Worm (Caenorhabditis elegans): ENCODE measurements around the gene Y38H6C.15.

The Y38H6C.15 gene

DNA sequence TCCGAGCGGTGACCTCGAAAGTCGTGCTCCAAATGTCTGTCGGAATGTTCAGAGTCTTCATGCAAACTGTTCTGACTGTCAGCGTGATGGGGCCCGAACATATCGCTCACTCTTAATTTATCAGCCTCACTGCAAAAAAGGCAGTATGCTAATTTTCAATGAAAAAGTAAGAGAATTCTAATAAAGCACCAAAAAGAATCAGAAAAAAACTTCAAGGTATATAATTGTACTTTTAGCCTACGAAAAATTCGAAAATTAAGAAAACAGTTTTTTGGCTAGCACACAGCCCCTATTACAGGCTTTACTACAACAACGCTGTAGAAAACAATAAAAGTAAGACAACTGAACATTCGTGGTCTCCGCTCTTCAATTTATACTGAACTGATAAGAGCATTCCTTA, 25.7 kb upstream of the Y38H6C.15 start, which contains the start of gene F26F2.1:
TSS of gene F26F2.1 (minus strand) at position 101 of the 400 bp plus-strand sequence.
- TF ChIP-seq R02D3.7 (tag; optimal IDR thresholded peaks at IDR 0.05) (no peak), ztf-1 (GFP tag; conservative IDR thresholded peaks at IDR 0.05) (no peak), ceh-82 (tag; optimal IDR thresholded peaks at IDR 0.05) (no peak), ztf-11 (tag; optimal IDR thresholded peaks at IDR 0.05) (no peak), snpc-4 (tag; optimal IDR thresholded peaks at IDR 0.05) (no peak), sma-3 (GFP tag; optimal IDR thresholded peaks at IDR 0.05) (no peak), lin-11 (tag; optimal IDR thresholded peaks at IDR 0.05) (no peak)

ce11 chrV:20558270-20558669, 22.2 kb upstream of the Y38H6C.15 start, which contains the start of gene abf-4:
Gene abf-4, minus strand, starts transcription at chrV:20558370.
- TF ChIP-seq zag-1 (tag; optimal IDR thresholded peaks at IDR 0.05) (no peak), nhr-77 (tag; optimal IDR thresholded peaks at IDR 0.05) (no peak), unc-55 (GFP tag; optimal IDR thresholded peaks at IDR 0.05) (no peak), ZK546.5 (tag; optimal IDR thresholded peaks at IDR 0.05) (no peak), nhr-237 (tag; optimal IDR thresholded peaks at IDR 0.05) (no peak), nhr-129 (tag; optimal IDR thresholded peaks at IDR 0.05) (no peak), ztf-11 (tag; optimal IDR thresholded peaks at IDR 0.05) (no peak), mdl-1 (tag; optimal IDR thresholded peaks at IDR 0.05) (no peak), aly-2 (tag; optimal IDR thresholded peaks at IDR 0.05) (no peak), lin-39 (tag; optimal IDR thresholded peaks at IDR 0.05) (no peak), nhr-6 (tag; optimal IDR thresholded peaks at IDR 0.05) (no peak), ztf-1 (GFP tag; conservative IDR thresholded peaks at IDR 0.05) (no peak), lsy-2 (tag; optimal IDR thresholded peaks at IDR 0.05) (no peak), R02D3.7 (tag; optimal IDR thresholded peaks at IDR 0.05) (no peak), gmeb-1 (tag; optimal IDR thresholded peaks at IDR 0.05) (no peak), unc-62 (GFP tag; optimal IDR thresholded peaks at IDR 0.05) (no peak)

DNA sequence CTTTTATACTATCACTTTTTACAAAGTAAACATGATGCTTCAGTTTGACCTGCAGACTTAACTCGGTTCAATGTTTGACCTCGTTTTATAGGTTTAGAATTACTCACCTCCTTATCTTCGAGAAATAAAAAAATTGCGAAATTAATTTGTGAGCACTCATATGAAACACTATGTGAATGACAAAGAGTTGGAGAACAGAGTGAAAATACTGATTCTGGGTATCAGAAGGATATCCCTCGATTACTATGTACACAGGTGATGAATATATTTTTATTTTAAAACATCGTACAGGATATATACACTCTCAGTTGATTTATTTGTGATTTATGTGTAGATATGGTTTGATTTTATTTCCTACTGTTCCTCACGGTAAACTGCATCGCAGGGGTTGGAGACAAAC, 20.2 kb upstream of the Y38H6C.15 start, which contains the start of gene Y38H6C.23:
TSS of gene Y38H6C.23 (minus strand) at position 101 of the 400 bp plus-strand sequence.
- no peak for TF ChIP-seq lin-11 (tag; optimal IDR thresholded peaks at IDR 0.05)
- no peak for TF ChIP-seq unc-62 (GFP tag; optimal IDR thresholded peaks at IDR 0.05)
- TF ChIP-seq nhr-12 (tag; optimal IDR thresholded peaks at IDR 0.05) = no peak
- no peak for TF ChIP-seq egl-27 (tag; optimal IDR thresholded peaks at IDR 0.05)
- TF ChIP-seq R02D3.7 (tag; optimal IDR thresholded peaks at IDR 0.05) = no peak
- no peak for TF ChIP-seq ama-1 (optimal IDR thresholded peaks at IDR 0.05)
- TF ChIP-seq Y55F3AM.14 (GFP tag; optimal IDR thresholded peaks at IDR 0.05) = no peak
- no peak for TF ChIP-seq dmd-4 (tag; optimal IDR thresholded peaks at IDR 0.05)
- TF ChIP-seq ceh-82 (tag; optimal IDR thresholded peaks at IDR 0.05) = no peak

- no peak for TF ChIP-seq sem-4 (tag; optimal IDR thresholded peaks at IDR 0.05)
- no peak for TF ChIP-seq C34F6.9 (tag; optimal IDR thresholded peaks at IDR 0.05)
- TF ChIP-seq nhr-129 (tag; optimal IDR thresholded peaks at IDR 0.05) = no peak
- TF ChIP-seq R02D3.7 (tag; optimal IDR thresholded peaks at IDR 0.05) = no peak
Measured at ce11 chrV:20555120-20555519, 19.0 kb upstream of the Y38H6C.15 start, which contains the start of gene Y38H6C.21. Gene Y38H6C.21, minus strand, starts transcription at chrV:20555267.

DNA sequence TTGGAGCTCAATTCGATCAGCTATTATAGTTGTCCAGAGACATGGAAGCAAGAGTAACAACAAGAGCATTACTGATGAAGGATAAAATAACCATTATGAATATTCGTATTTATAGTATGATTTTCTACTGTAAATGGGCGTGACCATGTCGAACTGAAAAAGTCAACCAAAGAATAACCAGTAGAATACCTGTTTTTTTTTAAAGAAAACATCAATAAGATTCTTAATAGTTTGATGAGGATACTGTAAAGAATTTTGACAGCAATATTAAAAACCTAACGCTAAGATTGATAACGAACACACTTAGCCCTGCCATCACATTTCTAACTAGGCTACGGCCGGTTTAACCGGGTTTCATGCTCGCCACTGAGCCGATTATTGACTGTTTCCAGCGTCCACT, 16.9 kb upstream of the Y38H6C.15 start, which contains the start of gene vmo-1:
TSS of gene vmo-1 (minus strand) at position 101 of the 400 bp plus-strand sequence.
- no peak for TF ChIP-seq nhr-25 (tag; optimal IDR thresholded peaks at IDR 0.05)

DNA sequence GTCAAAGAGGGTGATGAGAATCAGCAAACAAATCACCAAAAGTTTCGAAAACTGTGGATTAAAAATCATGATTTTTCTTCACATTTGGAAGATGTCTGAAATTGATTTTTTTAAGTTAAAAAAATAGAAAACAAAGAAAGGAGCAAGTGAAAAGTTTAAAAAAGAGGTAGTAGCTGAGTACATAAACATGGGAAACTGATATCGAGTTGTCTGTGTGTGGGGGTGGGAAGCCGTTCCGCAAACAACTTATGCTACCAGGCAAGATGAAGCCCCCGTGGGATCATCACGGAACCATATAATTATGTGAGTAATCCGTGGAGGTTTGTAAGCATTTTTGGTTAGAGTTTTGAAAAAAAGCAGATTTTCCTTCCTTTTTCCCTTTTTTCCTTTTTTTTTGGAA, 15.0 kb upstream of the Y38H6C.15 start, which contains the start of gene Y38H6C.20:
TSS of gene Y38H6C.20 (minus strand) at position 101 of the 400 bp plus-strand sequence.
- TF ChIP-seq nhr-237 (tag; optimal IDR thresholded peaks at IDR 0.05) = no peak
- no peak for TF ChIP-seq crh-2 (tag; optimal IDR thresholded peaks at IDR 0.05)
- TF ChIP-seq lsy-2 (tag; optimal IDR thresholded peaks at IDR 0.05) = no peak
- TF ChIP-seq nhr-77 (tag; optimal IDR thresholded peaks at IDR 0.05) = no peak
- no peak for TF ChIP-seq mdl-1 (tag; optimal IDR thresholded peaks at IDR 0.05)
- TF ChIP-seq ztf-4 (tag; optimal IDR thresholded peaks at IDR 0.05) = no peak
- TF ChIP-seq sem-4 (tag; optimal IDR thresholded peaks at IDR 0.05) = no peak
- no peak for TF ChIP-seq elt-3 (tag; optimal IDR thresholded peaks at IDR 0.05)
- no peak for TF ChIP-seq lin-13 (GFP tag; optimal IDR thresholded peaks at IDR 0.05)
- no peak for TF ChIP-seq lin-39 (tag; optimal IDR thresholded peaks at IDR 0.05)
- TF ChIP-seq ZK546.5 (tag; optimal IDR thresholded peaks at IDR 0.05) = no peak
- no peak for TF ChIP-seq fos-1 (tag; optimal IDR thresholded peaks at IDR 0.05)
- TF ChIP-seq unc-55 (GFP tag; optimal IDR thresholded peaks at IDR 0.05) = no peak
- TF ChIP-seq sma-3 (GFP tag; optimal IDR thresholded peaks at IDR 0.05) = no peak

Data from whole organism, L2 larva.